Worm (Caenorhabditis elegans): ENCODE measurements around the gene unc-42.

ce11 chrV:9725719-9726118 lies 43.5 kb downstream of the unc-42 start:
- TF ChIP-seq tbx-2 (tag; optimal IDR thresholded peaks at IDR 0.05) (no peak), hlh-8 (tag; optimal IDR thresholded peaks at IDR 0.05) (no peak), ref-2 (tag; optimal IDR thresholded peaks at IDR 0.05) (no peak), C38D4.7 (GFP tag; optimal IDR thresholded peaks at IDR 0.05) (no peak)
